Fruit fly (Drosophila melanogaster): Measurements from ENCODE around the gene Or24a.

The Or24a gene

DNA sequence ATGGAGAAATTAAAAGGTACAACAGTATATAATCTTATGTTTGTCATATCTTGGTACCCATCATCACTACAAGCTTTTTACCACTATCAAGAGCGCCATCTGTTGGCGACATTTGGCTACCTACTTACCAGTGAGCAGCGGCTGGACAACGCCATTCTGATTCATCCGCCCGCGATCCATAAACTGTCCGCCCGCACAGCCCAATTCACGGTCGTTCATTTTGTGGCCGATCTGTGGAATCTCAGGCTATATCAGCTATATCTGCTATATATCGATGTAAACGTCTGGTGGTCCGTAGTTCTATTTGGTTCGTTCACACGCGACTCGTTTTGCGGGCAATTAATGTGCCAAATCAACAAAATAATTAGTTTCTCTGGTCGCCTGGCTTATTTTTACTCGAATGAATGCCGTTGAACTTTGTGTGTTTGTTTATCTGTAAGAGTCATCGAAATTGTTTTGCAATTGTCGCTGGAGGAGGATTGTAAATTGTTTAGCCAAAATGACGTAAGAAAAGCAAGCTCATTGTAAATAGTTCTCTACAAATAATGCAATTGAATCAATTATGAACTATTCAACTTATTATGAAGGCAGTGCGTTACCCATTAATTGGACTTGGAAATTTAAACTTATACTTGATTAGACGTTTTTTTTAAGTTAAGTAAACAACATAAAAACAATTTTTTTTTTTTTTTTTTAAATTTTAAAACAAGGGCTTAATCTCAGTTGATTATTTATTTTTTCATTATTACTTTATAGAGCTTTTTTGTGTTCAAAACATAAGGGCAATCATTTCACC is 30.6 kb upstream of the Or24a start (continued):
- no peak for TF ChIP-seq CG8359 (GFP tag; optimal IDR thresholded peaks at IDR 0.05; ENCODE audit: borderline replicate concordance)
- no peak for TF ChIP-seq gsb-n (tag; optimal IDR thresholded peaks at IDR 0.05)
- TF ChIP-seq esg (GFP tag; conservative IDR thresholded peaks at IDR 0.05): no peak
- TF ChIP-seq Blimp-1 (GFP tag; optimal IDR thresholded peaks at IDR 0.05): no peak
- TF ChIP-seq CG18262 (tag; optimal IDR thresholded peaks at IDR 0.05): no peak
- no peak for TF ChIP-seq wor (GFP tag; IDR thresholded peaks at IDR 0.05)
- no peak for TF ChIP-seq CG14014 (GFP tag; IDR thresholded peaks at IDR 0.05)
- TF ChIP-seq zen2 (GFP tag; IDR thresholded peaks at IDR 0.05; ENCODE audit: partially characterized antibody): no peak
- no peak for TF ChIP-seq CG15011 (GFP tag; optimal IDR thresholded peaks at IDR 0.05)
- TF ChIP-seq CG1792 (GFP tag; optimal IDR thresholded peaks at IDR 0.05): no peak
- TF ChIP-seq pzg (GFP tag; optimal IDR thresholded peaks at IDR 0.05): no peak
- no peak for TF ChIP-seq B-H1 (GFP tag; IDR thresholded peaks at IDR 0.05)
- peak; percentile 32 for TF ChIP-seq sens (GFP tag)
- TF ChIP-seq CG7556 (GFP tag; optimal IDR thresholded peaks at IDR 0.05): no peak
- TF ChIP-seq CG8089 (GFP tag; optimal IDR thresholded peaks at IDR 0.05): no peak
- TF ChIP-seq Sin3A (optimal IDR thresholded peaks at IDR 0.05): no peak
- TF ChIP-seq CG12769 (tag; optimal IDR thresholded peaks at IDR 0.05): no peak
- peak; percentile 18 for TF ChIP-seq Sox102F (GFP tag; optimal IDR thresholded peaks at IDR 0.05)
- TF ChIP-seq Sry-β (GFP tag; optimal IDR thresholded peaks at IDR 0.05): no peak
- TF ChIP-seq CG32772 (GFP tag; IDR thresholded peaks at IDR 0.05): no peak
- peak; percentile 52; the same call in 1 of the 3 replicates for TF ChIP-seq sr (GFP tag; IDR thresholded peaks at IDR 0.05)
- no peak for TF ChIP-seq seq (GFP tag; IDR thresholded peaks at IDR 0.05)
- no peak for TF ChIP-seq Myb (GFP tag; optimal IDR thresholded peaks at IDR 0.05)
- no peak for TF ChIP-seq CG16863 (GFP tag; optimal IDR thresholded peaks at IDR 0.05)
- TF ChIP-seq oc (tag; optimal IDR thresholded peaks at IDR 0.05): no peak
- TF ChIP-seq CG15601 (tag; optimal IDR thresholded peaks at IDR 0.05): no peak
- TF ChIP-seq CG16779 (GFP tag; IDR thresholded peaks at IDR 0.05): no peak
- no peak for TF ChIP-seq CG10543 (GFP tag; optimal IDR thresholded peaks at IDR 0.05)
- peak; percentile 55 for TF ChIP-seq D19B (GFP tag; optimal IDR thresholded peaks at IDR 0.05)
- no peak for TF ChIP-seq trh (GFP tag; optimal IDR thresholded peaks at IDR 0.05)
- TF ChIP-seq crc (GFP tag; optimal IDR thresholded peaks at IDR 0.05): no peak
- no peak for TF ChIP-seq CG1233 (GFP tag; optimal IDR thresholded peaks at IDR 0.05)
- no peak for TF ChIP-seq Trl (optimal IDR thresholded peaks at IDR 0.05)
- no peak for TF ChIP-seq Trl (GFP tag; optimal IDR thresholded peaks at IDR 0.05)
- TF ChIP-seq ara (GFP tag; IDR thresholded peaks at IDR 0.05): no peak
- TF ChIP-seq ATbp (GFP tag; optimal IDR thresholded peaks at IDR 0.05): no peak
- TF ChIP-seq so (GFP tag; IDR thresholded peaks at IDR 0.05): no peak
- TF ChIP-seq unpg (GFP tag; optimal IDR thresholded peaks at IDR 0.05): no peak
- TF ChIP-seq crol (GFP tag; IDR thresholded peaks at IDR 0.05): no peak
- TF ChIP-seq CG15269 (tag; optimal IDR thresholded peaks at IDR 0.05): no peak
- no peak for TF ChIP-seq CG12659 (GFP tag; optimal IDR thresholded peaks at IDR 0.05)
- no peak for TF ChIP-seq Atf-2 (GFP tag; optimal IDR thresholded peaks at IDR 0.05)
- TF ChIP-seq CG11696 (GFP tag; IDR thresholded peaks at IDR 0.05): no peak
- TF ChIP-seq CG10979 (tag; optimal IDR thresholded peaks at IDR 0.05): peak; percentile 95
- TF ChIP-seq CG2199 (GFP tag; IDR thresholded peaks at IDR 0.05): 0 out of 3 replicates have a peak, but pooled peaks have one; percentile 19
- TF ChIP-seq CTCF (GFP tag; optimal IDR thresholded peaks at IDR 0.05): peak; percentile 89
- peak; percentile 22 for TF ChIP-seq lab (GFP tag; optimal IDR thresholded peaks at IDR 0.05)
- TF ChIP-seq CG5953 (GFP tag; IDR thresholded peaks at IDR 0.05): no peak
- no peak for TF ChIP-seq CG12236 (GFP tag; optimal IDR thresholded peaks at IDR 0.05)
- TF ChIP-seq Atf6 (GFP tag; IDR thresholded peaks at IDR 0.05): no peak
- no peak for TF ChIP-seq CG34376 (GFP tag; optimal IDR thresholded peaks at IDR 0.05)
- TF ChIP-seq CkIIα-i1 (GFP tag; IDR thresholded peaks at IDR 0.05): no peak
